Worm (Caenorhabditis elegans) whole organism, L3 larva: ENCODE data around the gene C42C1.19.

Experiments
- R02D3.7 ChIP-seq: fragments of 150-350 bp; optimal IDR thresholded peaks from 2 replicates; lab custom pipeline; 2014; ENCODE audit warnings: missing biosample characterization, missing genetic modification characterization
- aly-2 ChIP-seq: fragments of 150-350 bp; optimal IDR thresholded peaks from 2 replicates; lab custom pipeline; 2014; ENCODE audit warnings: missing biosample characterization, missing genetic modification characterization
- ceh-16 ChIP-seq: sonication (generic microtip); optimal IDR thresholded peaks from 2 replicates; lab custom pipeline; 2017; ENCODE audit warnings: missing biosample characterization, missing genetic modification characterization
- ceh-28 ChIP-seq: fragments of 150-350 bp; optimal IDR thresholded peaks from 2 replicates; lab custom pipeline; 2014; ENCODE audit warnings: missing biosample characterization, missing genetic modification reagents, missing genetic modification characterization
- ceh-82 ChIP-seq: fragments of 150-350 bp; optimal IDR thresholded peaks from 2 replicates; lab custom pipeline; 2014; ENCODE audit warnings: missing biosample characterization, missing genetic modification characterization
- ceh-9 ChIP-seq: sonication (generic microtip); optimal IDR thresholded peaks from 2 replicates; lab custom pipeline; 2018; ENCODE audit warnings: missing biosample characterization, missing genetic modification characterization
- daf-12 ChIP-seq: fragments of 150-350 bp; optimal IDR thresholded peaks from 2 replicates; lab custom pipeline; 2014; ENCODE audit warnings: missing biosample characterization, missing genetic modification reagents, missing genetic modification characterization
- egl-5 ChIP-seq: fragments of 150-350 bp; optimal IDR thresholded peaks from 2 replicates; lab custom pipeline; 2017; ENCODE audit warnings: missing biosample characterization, missing genetic modification reagents, missing genetic modification characterization, inconsistent platforms
- elt-1 ChIP-seq: fragments of 150-350 bp; optimal IDR thresholded peaks from 2 replicates; lab custom pipeline; 2014; ENCODE audit warnings: missing biosample characterization, missing genetic modification characterization
- elt-2 ChIP-seq: sonication (generic microtip); optimal IDR thresholded peaks from 2 replicates; lab custom pipeline; 2016; ENCODE audit warnings: missing genetic modification reagents, mild to moderate bottlenecking, missing genetic modification characterization, missing compliant biosample characterization
- elt-3 ChIP-seq, 3 experiments: fragments of 150-350 bp in 1 of 3; sonication (generic microtip) in 2 of 3; optimal IDR thresholded peaks; 2 replicates in 2 of 3; 4 replicates in 1 of 3; lab custom pipeline; 2014 to 2017; ENCODE audit warnings: missing biosample characterization in 3 of 3, missing genetic modification characterization in 3 of 3
- eor-1 ChIP-seq, 2 experiments: fragments of 150-350 bp; optimal IDR thresholded peaks; 2 replicates each; lab custom pipeline; 2014 to 2018; ENCODE audit warnings: missing biosample characterization in 2 of 2, missing genetic modification characterization in 2 of 2
- fkh-10 ChIP-seq: sonication (generic microtip); optimal IDR thresholded peaks from 2 replicates; lab custom pipeline; 2017; ENCODE audit warnings: missing biosample characterization, missing genetic modification reagents, missing genetic modification characterization
- fkh-2 ChIP-seq: fragments of 150-350 bp; optimal IDR thresholded peaks from 2 replicates; lab custom pipeline; 2014; ENCODE audit warnings: missing biosample characterization, missing genetic modification reagents, missing genetic modification characterization
- fos-1 ChIP-seq: fragments of 150-350 bp; optimal IDR thresholded peaks from 2 replicates; lab custom pipeline; 2014; ENCODE audit warnings: missing biosample characterization, missing genetic modification characterization
- lin-39 ChIP-seq: fragments of 150-350 bp; optimal IDR thresholded peaks from 2 replicates; lab custom pipeline; 2018; ENCODE audit warnings: missing biosample characterization, missing genetic modification reagents, missing genetic modification characterization
- lsy-12 ChIP-seq: sonication (generic microtip); optimal IDR thresholded peaks from 2 replicates; lab custom pipeline; 2016; ENCODE audit warnings: mild to moderate bottlenecking, missing genetic modification characterization, missing compliant biosample characterization
- mdl-1 ChIP-seq: fragments of 150-350 bp; optimal IDR thresholded peaks from 2 replicates; lab custom pipeline; 2014; ENCODE audit warnings: missing biosample characterization, missing genetic modification characterization
- mml-1 ChIP-seq: fragments of 150-350 bp; sonication (generic microtip); optimal IDR thresholded peaks from 3 replicates; lab custom pipeline; 2014; ENCODE audit warnings: missing biosample characterization, missing genetic modification characterization
- nfya-1 ChIP-seq: sonication (generic microtip); optimal IDR thresholded peaks from 2 replicates; lab custom pipeline; 2017; ENCODE audit warnings: missing genetic modification characterization, mild to moderate bottlenecking, missing compliant biosample characterization, antibody characterized with exemption, moderate library complexity; ENCODE audit not compliant: insufficient read depth
- nhr-11 ChIP-seq: fragments of 150-350 bp; optimal IDR thresholded peaks from 2 replicates; lab custom pipeline; 2014; ENCODE audit warnings: missing biosample characterization, missing genetic modification characterization
- nhr-237 ChIP-seq: fragments of 150-350 bp; optimal IDR thresholded peaks from 2 replicates; lab custom pipeline; 2014; ENCODE audit warnings: missing biosample characterization, missing genetic modification characterization
- nhr-25 ChIP-seq: sonication (generic microtip); optimal IDR thresholded peaks from 2 replicates; lab custom pipeline; 2017; ENCODE audit warnings: missing biosample characterization, missing genetic modification characterization
- nhr-28 ChIP-seq: fragments of 150-350 bp; optimal IDR thresholded peaks from 2 replicates; lab custom pipeline; 2014; ENCODE audit warnings: missing biosample characterization, missing genetic modification characterization
- nhr-43 ChIP-seq: sonication (generic microtip); optimal IDR thresholded peaks from 2 replicates; lab custom pipeline; 2016; ENCODE audit warnings: mild to moderate bottlenecking, missing genetic modification characterization, missing compliant biosample characterization; ENCODE audit not compliant: poor library complexity, severe bottlenecking
- nhr-67 ChIP-seq: fragments of 150-350 bp; optimal IDR thresholded peaks from 2 replicates; lab custom pipeline; 2014; ENCODE audit warnings: missing biosample characterization, missing genetic modification characterization
- nhr-76 ChIP-seq: fragments of 150-350 bp; sonication (generic microtip); optimal IDR thresholded peaks from 5 replicates; lab custom pipeline; 2014; ENCODE audit warnings: missing biosample characterization, missing genetic modification characterization
- nhr-77 ChIP-seq: fragments of 150-350 bp; optimal IDR thresholded peaks from 2 replicates; lab custom pipeline; 2014; ENCODE audit warnings: missing biosample characterization, missing genetic modification characterization
- pha-4 ChIP-seq: fragments of 150-350 bp; optimal IDR thresholded peaks from 2 replicates; lab custom pipeline; 2014; ENCODE audit warnings: missing biosample characterization, missing genetic modification reagents, missing genetic modification characterization
- pqm-1 ChIP-seq: fragments of 150-350 bp; optimal IDR thresholded peaks from 2 replicates; lab custom pipeline; 2017; ENCODE audit warnings: missing biosample characterization, missing genetic modification characterization, inconsistent platforms
- snpc-4 ChIP-seq: fragments of 150-350 bp; optimal IDR thresholded peaks from 2 replicates; lab custom pipeline; 2014; ENCODE audit warnings: missing biosample characterization, missing genetic modification characterization
- tbx-2 ChIP-seq: sonication (generic microtip); optimal IDR thresholded peaks from 2 replicates; lab custom pipeline; 2016; ENCODE audit warnings: mild to moderate bottlenecking, missing genetic modification characterization, missing compliant biosample characterization
- unc-62 ChIP-seq: fragments of 150-350 bp; sonication (generic microtip); optimal IDR thresholded peaks from 4 replicates; lab custom pipeline; 2014; ENCODE audit warnings: missing biosample characterization, missing genetic modification reagents, missing genetic modification characterization
- zag-1 ChIP-seq: fragments of 150-350 bp; optimal IDR thresholded peaks from 2 replicates; lab custom pipeline; 2014; ENCODE audit warnings: missing biosample characterization, missing genetic modification characterization
- ztf-11 ChIP-seq: fragments of 150-350 bp; optimal IDR thresholded peaks from 2 replicates; lab custom pipeline; 2014; ENCODE audit warnings: missing biosample characterization, missing genetic modification characterization
- ztf-4 ChIP-seq: fragments of 150-350 bp; optimal IDR thresholded peaks from 2 replicates; lab custom pipeline; 2014; ENCODE audit warnings: missing biosample characterization, missing genetic modification characterization

Gene C42C1.19

ce11 chrIV:12279340-12279739 is 3.2 kb upstream of the C42C1.19 start, which contains the start of gene ltah-1.1:
ltah-1.1 (plus strand) TSS chrIV:12279622.
- TF ChIP-seq nhr-237 (tag; lab: Kevin White, UChicago) (no peak), elt-2 (tag; lab: Kevin White, UChicago) (peak; percentile 54)
- TF ChIP-seq, all 47 proteins: peak for 1

- no peak for TF ChIP-seq R02D3.7 (tag; lab: Kevin White, UChicago)
Observed at ce11 chrIV:12282873-12283272, 334 bp downstream of the C42C1.19 start, which contains the start of gene hpo-12. hpo-12 (plus strand) TSS chrIV:12283173.

ce11 chrIV:12287628-12288027 is 5.1 kb downstream of the C42C1.19 start, which contains the start of gene erl-1:
erl-1 (plus strand) TSS chrIV:12287928.
- TF ChIP-seq nhr-25 (no peak), eor-1 (tag; optimal IDR thresholded peaks at IDR 0.05; lab: Kevin White, UChicago) (no peak), tbx-2 (no peak), R02D3.7 (tag; lab: Kevin White, UChicago) (no peak), ztf-11 (tag; lab: Kevin White, UChicago) (no peak), nhr-77 (tag; lab: Kevin White, UChicago) (no peak), unc-62 (GFP tag; lab: Kevin White, UChicago) (no peak), egl-5 (tag; lab: Kevin White, UChicago) (no peak)

ce11 chrIV:12289149-12289548 is 6.6 kb downstream of the C42C1.19 start, which contains the start of gene C42C1.9:
C42C1.9 (plus strand) TSS chrIV:12289449.
- TF ChIP-seq nhr-43 (no peak), nhr-67 (tag; lab: Kevin White, UChicago) (no peak), nhr-77 (tag; lab: Kevin White, UChicago) (no peak), R02D3.7 (tag; lab: Kevin White, UChicago) (no peak), elt-3 (tag; optimal IDR thresholded peaks at IDR 0.05; lab: Kevin White, UChicago) (no peak), nhr-25 (no peak), nhr-76 (tag; lab: Kevin White, UChicago) (no peak), nhr-11 (tag; lab: Kevin White, UChicago) (no peak), elt-1 (tag; lab: Kevin White, UChicago) (no peak), nfya-1 (tag; lab: Kevin White, UChicago) (no peak), mdl-1 (tag; lab: Kevin White, UChicago) (no peak), daf-12 (no peak), fkh-2 (no peak), zag-1 (tag; lab: Kevin White, UChicago) (no peak), pha-4 (tag; lab: Kevin White, UChicago) (no peak), ceh-9 (tag; lab: Kevin White, UChicago) (no peak), snpc-4 (tag; lab: Kevin White, UChicago) (no peak), ceh-16 (tag; lab: Kevin White, UChicago) (no peak), aly-2 (no peak), lsy-12 (tag; lab: Kevin White, UChicago) (no peak)

ce11 chrIV:12290744-12291143 is 8.2 kb downstream of the C42C1.19 start, which contains the start of gene C42C1.8:
C42C1.8 (plus strand) TSS chrIV:12291044.
- TF ChIP-seq unc-62 (GFP tag; lab: Kevin White, UChicago) (no peak), daf-12 (no peak), fkh-2 (no peak), R02D3.7 (tag; lab: Kevin White, UChicago) (no peak), egl-5 (tag; lab: Kevin White, UChicago) (no peak), elt-2 (tag; lab: Kevin White, UChicago) (no peak), aly-2 (no peak), ceh-28 (tag; lab: Kevin White, UChicago) (no peak), ceh-82 (tag; lab: Kevin White, UChicago) (no peak), lin-39 (tag; lab: Kevin White, UChicago) (no peak), nhr-77 (tag; lab: Kevin White, UChicago) (no peak)
- TF ChIP-seq, all 47 proteins: peak for 0

- no peak for TF ChIP-seq tbx-2
- no peak for TF ChIP-seq fos-1 (tag; lab: Kevin White, UChicago)
- no peak for TF ChIP-seq ceh-82 (tag; lab: Kevin White, UChicago)
- TF ChIP-seq daf-12: no peak
- no peak for TF ChIP-seq ztf-4
- TF ChIP-seq ceh-28 (tag; lab: Kevin White, UChicago): no peak
- TF ChIP-seq mml-1: no peak
- TF ChIP-seq pqm-1 (tag; lab: Kevin White, UChicago): no peak
- TF ChIP-seq nhr-28 (tag; lab: Kevin White, UChicago): no peak
- no peak for TF ChIP-seq pha-4 (tag; lab: Kevin White, UChicago)
- TF ChIP-seq zag-1 (tag; lab: Kevin White, UChicago): no peak
- no peak for TF ChIP-seq ceh-9 (tag; lab: Kevin White, UChicago)
- no peak for TF ChIP-seq lsy-12 (tag; lab: Kevin White, UChicago)
- no peak for TF ChIP-seq unc-62 (GFP tag; lab: Kevin White, UChicago)
- no peak for TF ChIP-seq fkh-10 (GFP tag; lab: Kevin White, UChicago)
- TF ChIP-seq aly-2: no peak
Observed at ce11 chrIV:12301161-12301560, 18.6 kb downstream of the C42C1.19 start, which contains the start of gene oac-59. oac-59 (minus strand) TSS chrIV:12301261.
